Worm (Caenorhabditis elegans) whole organism, early embryonic: ENCODE measurements around the gene Y55F3C.17.

Experiments
- F13C5.2 ChIP-seq: sonication (generic microtip); optimal IDR thresholded peaks from 2 replicates; lab custom pipeline; 2017; ENCODE audit warnings: mild to moderate bottlenecking, missing genetic modification characterization, inconsistent platforms, missing compliant biosample characterization
- aly-1 ChIP-seq: sonication (generic microtip); optimal IDR thresholded peaks from 2 replicates; lab custom pipeline; 2016; ENCODE audit warnings: missing genetic modification characterization, missing compliant biosample characterization
- ama-1 ChIP-seq: fragments of 150-350 bp; optimal IDR thresholded peaks from 2 replicates; lab custom pipeline; 2014
- ceh-13 ChIP-seq: fragments of 200-800 bp; sonication (Bioruptor generic); optimal IDR thresholded peaks from 2 replicates; lab custom pipeline; 2018; ENCODE audit warnings: mild to moderate bottlenecking, missing genetic modification characterization, missing compliant biosample characterization
- ets-7 ChIP-seq: sonication (generic microtip); optimal IDR thresholded peaks from 2 replicates; lab custom pipeline; 2016; ENCODE audit warnings: missing genotype, missing genetic modification characterization, missing compliant biosample characterization
- flt-1 ChIP-seq: fragments of 200-800 bp; sonication (Bioruptor generic); IDR thresholded peaks from 2 replicates; pipeline ENCODE4 v1.3.6; 2022; ENCODE audit warnings: missing genetic modification characterization, missing compliant biosample characterization
- hmbx-1 ChIP-seq: sonication (generic microtip); optimal IDR thresholded peaks from 2 replicates; lab custom pipeline; 2016; ENCODE audit warnings: mild to moderate bottlenecking, missing genetic modification characterization, missing compliant biosample characterization
- hnd-1 ChIP-seq: sonication (generic microtip); optimal IDR thresholded peaks from 2 replicates; lab custom pipeline; 2016; ENCODE audit warnings: missing genetic modification characterization, missing compliant biosample characterization
- pes-1 ChIP-seq: fragments of 200-800 bp; sonication (Bioruptor generic); IDR thresholded peaks from 2 replicates; pipeline ENCODE4 v1.3.6; 2022; ENCODE audit warnings: missing genetic modification reagents, missing genetic modification characterization, missing compliant biosample characterization
- scrt-1 ChIP-seq: fragments of 200-800 bp; sonication (Bioruptor generic); IDR thresholded peaks from 2 replicates; pipeline ENCODE4 v1.3.6; 2022; ENCODE audit warnings: missing genetic modification characterization, missing compliant biosample characterization
- tbx-11 ChIP-seq: fragments of 200-800 bp; sonication (Bioruptor generic); IDR thresholded peaks from 2 replicates; pipeline ENCODE4 v1.3.6; 2022; ENCODE audit warnings: missing genetic modification characterization, missing compliant biosample characterization
- tbx-37 ChIP-seq: fragments of 200-800 bp; sonication (Bioruptor generic); conservative IDR thresholded peaks from 2 replicates; pipeline ENCODE4 v1.3.6; 2022; ENCODE audit warnings: missing genetic modification reagents, missing genetic modification characterization, missing compliant biosample characterization
- tra-4 ChIP-seq: sonication (generic microtip); optimal IDR thresholded peaks from 2 replicates; lab custom pipeline; 2017; ENCODE audit warnings: missing genetic modification characterization, missing compliant biosample characterization

DNA sequence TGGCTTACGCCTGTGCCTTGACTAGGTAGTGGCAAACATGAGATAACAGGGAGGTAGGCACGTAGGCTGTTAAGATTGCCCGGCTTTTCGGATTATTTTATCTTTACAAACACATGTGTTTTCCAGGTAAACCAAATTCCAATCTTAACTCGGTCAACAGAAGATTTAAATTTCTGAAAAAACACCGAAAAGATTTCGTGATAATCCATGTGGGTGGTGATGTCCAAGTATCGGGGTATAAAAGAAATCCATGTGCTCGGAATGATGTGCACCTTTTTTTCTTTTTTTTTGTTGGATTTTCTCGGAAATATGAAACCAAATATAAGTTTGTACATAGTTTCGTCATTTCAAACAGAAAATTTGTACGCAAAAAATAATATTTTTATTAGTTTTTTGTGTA is 54.7 kb downstream of the Y55F3C.17 start:
- TF ChIP-seq ets-7 (tag; lab: Kevin White, UChicago) (no peak), F13C5.2 (tag; lab: Kevin White, UChicago) (no peak), hnd-1 (tag; lab: Kevin White, UChicago) (no peak), ama-1 (lab: Kevin White, UChicago) (no peak), pes-1 (GFP tag; lab: Robert Waterston, UW) (no peak), aly-1 (tag; lab: Kevin White, UChicago) (no peak), flt-1 (GFP tag; lab: Robert Waterston, UW) (no peak), tbx-37 (no peak), tra-4 (tag; lab: Kevin White, UChicago) (no peak), scrt-1 (GFP tag; lab: Robert Waterston, UW) (no peak), ceh-13 (GFP tag; lab: Kevin White, UChicago) (no peak), tbx-11 (no peak), hmbx-1 (tag; lab: Kevin White, UChicago) (no peak)
